Fruit fly (Drosophila melanogaster): ENCODE data around the gene okr.

The okr gene

dm6 chr2L:3012780-3013179, 20.2 kb upstream of the okr start (continued):
- no peak for TF ChIP-seq pfk (GFP tag; optimal IDR thresholded peaks at IDR 0.05)
- no peak for TF ChIP-seq vnd (GFP tag; IDR thresholded peaks at IDR 0.05; ENCODE audit: partially characterized antibody)
- TF ChIP-seq so (GFP tag; IDR thresholded peaks at IDR 0.05) = no peak
- 0 out of 2 replicates have a peak, but pooled peaks have one; percentile 27 for TF ChIP-seq CG32772 (GFP tag; IDR thresholded peaks at IDR 0.05)
- TF ChIP-seq CG12769 (tag; optimal IDR thresholded peaks at IDR 0.05) = no peak
- TF ChIP-seq CG6654 (GFP tag; optimal IDR thresholded peaks at IDR 0.05) = no peak
- TF ChIP-seq emc (GFP tag; optimal IDR thresholded peaks at IDR 0.05) = no peak
- TF ChIP-seq CG33557 (GFP tag; optimal IDR thresholded peaks at IDR 0.05) = no peak
- no peak for TF ChIP-seq CG12299 (tag; optimal IDR thresholded peaks at IDR 0.05)
- peak; percentile 38; the same call in 1 of the 3 replicates for TF ChIP-seq ken (GFP tag; IDR thresholded peaks at IDR 0.05)
- no peak for TF ChIP-seq CG10147 (GFP tag; optimal IDR thresholded peaks at IDR 0.05)
- TF ChIP-seq CG31441 (GFP tag; IDR thresholded peaks at IDR 0.05) = peak; percentile 45
- no peak for TF ChIP-seq CG12104 (GFP tag; optimal IDR thresholded peaks at IDR 0.05)
- no peak for TF ChIP-seq pum (GFP tag; optimal IDR thresholded peaks at IDR 0.05)
- TF ChIP-seq lilli (GFP tag; optimal IDR thresholded peaks at IDR 0.05) = peak; percentile 9
- TF ChIP-seq maf-S (GFP tag; optimal IDR thresholded peaks at IDR 0.05) = no peak
- TF ChIP-seq dan (GFP tag; IDR thresholded peaks at IDR 0.05) = no peak
- no peak for TF ChIP-seq CG11560 (tag; IDR thresholded peaks at IDR 0.05)
- no peak for TF ChIP-seq CG6689 (GFP tag; IDR thresholded peaks at IDR 0.05)
- no peak for TF ChIP-seq C15 (GFP tag; IDR thresholded peaks at IDR 0.05)
- TF ChIP-seq sim (GFP tag; IDR thresholded peaks at IDR 0.05) = no peak
- TF ChIP-seq gfzf (GFP tag; optimal IDR thresholded peaks at IDR 0.05) = no peak
- no peak for TF ChIP-seq HHEX (GFP tag; optimal IDR thresholded peaks at IDR 0.05)
- TF ChIP-seq lov (optimal IDR thresholded peaks at IDR 0.05) = no peak
- TF ChIP-seq lov (GFP tag; IDR thresholded peaks at IDR 0.05) = no peak
- TF ChIP-seq Asciz (GFP tag; optimal IDR thresholded peaks at IDR 0.05) = no peak
- no peak for TF ChIP-seq fu2 (GFP tag; optimal IDR thresholded peaks at IDR 0.05)
- no peak for TF ChIP-seq Dip2 (GFP tag; IDR thresholded peaks at IDR 0.05)
- TF ChIP-seq CG10654 (GFP tag; optimal IDR thresholded peaks at IDR 0.05) = no peak
- no peak for TF ChIP-seq CG15011 (GFP tag; optimal IDR thresholded peaks at IDR 0.05)
- no peak for TF ChIP-seq CG13624 (GFP tag; optimal IDR thresholded peaks at IDR 0.05)
- TF ChIP-seq CG1832 (GFP tag; optimal IDR thresholded peaks at IDR 0.05) = no peak
- TF ChIP-seq Mrtf (GFP tag; IDR thresholded peaks at IDR 0.05) = 0 out of 3 replicates have a peak, but pooled peaks have one; percentile 24
- TF ChIP-seq stc (GFP tag; IDR thresholded peaks at IDR 0.05) = peak; percentile 33; the same call in 1 of the 2 replicates
- no peak for TF ChIP-seq Dp (GFP tag; optimal IDR thresholded peaks at IDR 0.05)
- no peak for TF ChIP-seq gt (GFP tag; IDR thresholded peaks at IDR 0.05)
- no peak for TF ChIP-seq nom (GFP tag; optimal IDR thresholded peaks at IDR 0.05)
- TF ChIP-seq CG6272 (GFP tag; IDR thresholded peaks at IDR 0.05) = no peak
- TF ChIP-seq knrl (GFP tag; IDR thresholded peaks at IDR 0.05; ENCODE audit: partially characterized antibody) = no peak
- no peak for TF ChIP-seq odd (GFP tag; optimal IDR thresholded peaks at IDR 0.05)
- no peak for TF ChIP-seq CG1602 (GFP tag; optimal IDR thresholded peaks at IDR 0.05)
- no peak for TF ChIP-seq CG5180 (GFP tag; optimal IDR thresholded peaks at IDR 0.05)
- TF ChIP-seq CG32767 (GFP tag; IDR thresholded peaks at IDR 0.05) = no peak
- TF ChIP-seq CG32532 (GFP tag; IDR thresholded peaks at IDR 0.05) = no peak; the same call in 1 of the 2 replicates
- TF ChIP-seq Meics (GFP tag; optimal IDR thresholded peaks at IDR 0.05) = no peak
- no peak for TF ChIP-seq Rx (GFP tag; IDR thresholded peaks at IDR 0.05)
- 0 out of 2 replicates have a peak, but pooled peaks have one; percentile 37 for TF ChIP-seq CG4404 (GFP tag; IDR thresholded peaks at IDR 0.05)
- TF ChIP-seq Usf (GFP tag; optimal IDR thresholded peaks at IDR 0.05) = no peak
- TF ChIP-seq hb (GFP tag; IDR thresholded peaks at IDR 0.05; ENCODE audit: partially characterized antibody) = no peak
- TF ChIP-seq ranshi (GFP tag; IDR thresholded peaks at IDR 0.05) = peak; percentile 35; the same call in 1 of the 2 replicates
- no peak for TF ChIP-seq CG12219 (GFP tag; optimal IDR thresholded peaks at IDR 0.05)
- no peak for TF ChIP-seq Doc3 (GFP tag; IDR thresholded peaks at IDR 0.05; ENCODE audit: partially characterized antibody)
